Fruit fly (Drosophila melanogaster): Measurements from ENCODE around the gene ND-15.

Gene ND-15

DNA sequence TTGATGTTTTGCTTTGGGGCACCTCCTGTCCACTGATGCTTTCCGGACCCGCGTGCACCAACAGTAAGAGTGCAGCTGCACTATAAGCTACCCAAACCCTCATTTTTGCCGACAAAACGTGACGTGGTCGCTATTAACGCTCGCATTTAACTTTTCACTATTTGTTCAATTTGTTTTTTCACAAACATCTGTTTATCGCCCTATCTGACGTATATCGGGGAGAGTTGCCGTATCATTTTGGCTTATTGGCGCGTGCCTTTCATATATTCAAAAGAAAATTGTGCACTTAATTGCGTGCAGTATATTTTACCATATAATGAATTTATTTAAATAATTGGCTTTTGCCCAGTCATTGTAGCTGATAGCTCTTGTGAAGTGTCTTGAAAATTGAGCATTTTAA lies 8.0 kb upstream of the ND-15 start, which contains the start of the genes Nhe1 and Sam-S (continued):
- TF ChIP-seq CG11456 (GFP tag; IDR thresholded peaks at IDR 0.05) = no peak
- no peak for TF ChIP-seq en (GFP tag; optimal IDR thresholded peaks at IDR 0.05)
- no peak for TF ChIP-seq CG2678 (tag; optimal IDR thresholded peaks at IDR 0.05)
- TF ChIP-seq B-H1 (GFP tag; IDR thresholded peaks at IDR 0.05) = no peak
- no peak for TF ChIP-seq Blimp-1 (GFP tag; optimal IDR thresholded peaks at IDR 0.05)
- peak; percentile 29 for TF ChIP-seq CG2116 (GFP tag; optimal IDR thresholded peaks at IDR 0.05)
- no peak for TF ChIP-seq org-1 (GFP tag; optimal IDR thresholded peaks at IDR 0.05)
- no peak for TF ChIP-seq CG32772 (GFP tag; IDR thresholded peaks at IDR 0.05)
- TF ChIP-seq CG4854 (GFP tag; optimal IDR thresholded peaks at IDR 0.05) = no peak
- no peak for TF ChIP-seq CG10147 (GFP tag; optimal IDR thresholded peaks at IDR 0.05)
- TF ChIP-seq dmrt99B (tag; optimal IDR thresholded peaks at IDR 0.05) = no peak
- no peak for TF ChIP-seq Tbp (GFP tag; optimal IDR thresholded peaks at IDR 0.05)
- TF ChIP-seq Atf6 (GFP tag; IDR thresholded peaks at IDR 0.05) = no peak
- no peak for TF ChIP-seq vnd (GFP tag; IDR thresholded peaks at IDR 0.05; ENCODE audit: partially characterized antibody)
- TF ChIP-seq CG10654 (GFP tag; optimal IDR thresholded peaks at IDR 0.05) = no peak
- no peak for TF ChIP-seq CG7987 (GFP tag; optimal IDR thresholded peaks at IDR 0.05)
- no peak for TF ChIP-seq CG16815 (GFP tag; optimal IDR thresholded peaks at IDR 0.05)
- TF ChIP-seq pzg (GFP tag; optimal IDR thresholded peaks at IDR 0.05) = peak; percentile 40
- no peak for TF ChIP-seq Rfx (GFP tag; IDR thresholded peaks at IDR 0.05)
- TF ChIP-seq CG31441 (GFP tag; IDR thresholded peaks at IDR 0.05) = no peak
- no peak for TF ChIP-seq chm (GFP tag; IDR thresholded peaks at IDR 0.05)
- no peak for TF ChIP-seq NFAT (GFP tag; IDR thresholded peaks at IDR 0.05)
- no peak for TF ChIP-seq odd (GFP tag; optimal IDR thresholded peaks at IDR 0.05)
- no peak for TF ChIP-seq CoRest (tag; optimal IDR thresholded peaks at IDR 0.05)
- peak; percentile 22 for TF ChIP-seq Sry-δ (GFP tag; optimal IDR thresholded peaks at IDR 0.05)
- TF ChIP-seq CG17328 (GFP tag; IDR thresholded peaks at IDR 0.05) = no peak
- TF ChIP-seq Hsf (GFP tag; optimal IDR thresholded peaks at IDR 0.05) = no peak
- no peak for TF ChIP-seq gt (GFP tag; IDR thresholded peaks at IDR 0.05)
- no peak for TF ChIP-seq Drgx (GFP tag; IDR thresholded peaks at IDR 0.05)
- no peak for TF ChIP-seq h (optimal IDR thresholded peaks at IDR 0.05)
- no peak for TF ChIP-seq CG8388 (GFP tag; optimal IDR thresholded peaks at IDR 0.05)
- no peak for TF ChIP-seq hth (optimal IDR thresholded peaks at IDR 0.05)
- no peak for TF ChIP-seq CG11085 (GFP tag; IDR thresholded peaks at IDR 0.05)
- peak; percentile 9 for TF ChIP-seq trem (tag; optimal IDR thresholded peaks at IDR 0.05)
- TF ChIP-seq CG17802 (tag; optimal IDR thresholded peaks at IDR 0.05) = no peak
- TF ChIP-seq ap (GFP tag; IDR thresholded peaks at IDR 0.05) = no peak
- no peak for TF ChIP-seq CG11093 (GFP tag; IDR thresholded peaks at IDR 0.05)
- no peak for TF ChIP-seq Neu2 (GFP tag; optimal IDR thresholded peaks at IDR 0.05; ENCODE audit: borderline replicate concordance)
- TF ChIP-seq CG4730 (GFP tag; IDR thresholded peaks at IDR 0.05) = no peak
- no peak for TF ChIP-seq CG7556 (GFP tag; optimal IDR thresholded peaks at IDR 0.05)
- TF ChIP-seq lab (GFP tag; optimal IDR thresholded peaks at IDR 0.05) = no peak
- no peak for TF ChIP-seq hb (GFP tag; IDR thresholded peaks at IDR 0.05; ENCODE audit: partially characterized antibody)
- TF ChIP-seq CG3995 (GFP tag; optimal IDR thresholded peaks at IDR 0.05) = no peak
- TF ChIP-seq sens (GFP tag) = no peak
- no peak for TF ChIP-seq abd-A (tag; optimal IDR thresholded peaks at IDR 0.05)
- no peak for TF ChIP-seq CG30431 (GFP tag; optimal IDR thresholded peaks at IDR 0.05)
- no peak for TF ChIP-seq luna (GFP tag; optimal IDR thresholded peaks at IDR 0.05)
- peak; percentile 83 for TF ChIP-seq MESR4 (GFP tag; optimal IDR thresholded peaks at IDR 0.05)
- no peak for TF ChIP-seq CG34224 (GFP tag; IDR thresholded peaks at IDR 0.05; ENCODE audit: partially characterized antibody)
- no peak for TF ChIP-seq knrl (GFP tag; IDR thresholded peaks at IDR 0.05; ENCODE audit: partially characterized antibody)
- TF ChIP-seq CG43689 (GFP tag; IDR thresholded peaks at IDR 0.05) = no peak
- TF ChIP-seq ab (GFP tag; optimal IDR thresholded peaks at IDR 0.05) = no peak
- TF ChIP-seq dm (GFP tag; optimal IDR thresholded peaks at IDR 0.05) = no peak
